Worm (Caenorhabditis elegans) whole organism, L4 larva: ENCODE measurements around the gene dig-1.

Experiments used
- D1046.2 ChIP-seq: fragments of 200-800 bp; sonication (Bioruptor generic); IDR thresholded peaks from 2 replicates; pipeline ENCODE4 v1.3.6; 2022; ENCODE audit warnings: missing genetic modification characterization, missing compliant biosample characterization
- F10B5.3 ChIP-seq: sonication (generic microtip); optimal IDR thresholded peaks from 2 replicates; lab custom pipeline; 2016; ENCODE audit warnings: mild to moderate bottlenecking, missing genetic modification characterization, missing compliant biosample characterization
- aly-2 ChIP-seq: sonication (generic microtip); optimal IDR thresholded peaks from 2 replicates; lab custom pipeline; 2018; ENCODE audit warnings: missing biosample characterization, missing genetic modification characterization
- egl-27 ChIP-seq: sonication (generic microtip); optimal IDR thresholded peaks from 3 replicates; lab custom pipeline; 2017; ENCODE audit warnings: missing biosample characterization, missing genetic modification reagents, missing genetic modification characterization
- lin-39 ChIP-seq: fragments of 150-350 bp; optimal IDR thresholded peaks from 2 replicates; lab custom pipeline; 2014; ENCODE audit warnings: missing biosample characterization, missing genetic modification reagents, missing genetic modification characterization
- mep-1 ChIP-seq: fragments of 150-350 bp; sonication (generic microtip); optimal IDR thresholded peaks from 3 replicates; lab custom pipeline; 2014; ENCODE audit warnings: missing biosample characterization, missing genetic modification characterization
- mxl-3 ChIP-seq: fragments of 200-800 bp; sonication (Bioruptor generic); optimal IDR thresholded peaks from 2 replicates; lab custom pipeline; 2018; ENCODE audit warnings: mild to moderate bottlenecking, missing genetic modification characterization, missing compliant biosample characterization
- nhr-76 ChIP-seq: fragments of 150-350 bp; optimal IDR thresholded peaks from 2 replicates; lab custom pipeline; 2014; ENCODE audit warnings: missing biosample characterization, missing genetic modification characterization
- nhr-77 ChIP-seq: fragments of 150-350 bp; optimal IDR thresholded peaks from 2 replicates; lab custom pipeline; 2014; ENCODE audit warnings: missing biosample characterization, missing genetic modification characterization
- unc-130 ChIP-seq: sonication (generic microtip); optimal IDR thresholded peaks from 2 replicates; lab custom pipeline; 2016; ENCODE audit warnings: missing genetic modification reagents, missing genetic modification characterization, missing compliant biosample characterization
- unc-62 ChIP-seq, 3 experiments: fragments of 150-350 bp in 1 of 3; sonication (generic microtip); optimal IDR thresholded peaks in 2 of 3; peaks in 1 of 3; 1 replicate in 1 of 3; 2 replicates in 2 of 3; lab custom pipeline; 2014 to 2017; ENCODE audit warnings: missing biosample characterization in 3 of 3, missing genetic modification characterization in 3 of 3, missing genetic modification reagents in 3 of 3, missing genotype in 1 of 3

DNA sequence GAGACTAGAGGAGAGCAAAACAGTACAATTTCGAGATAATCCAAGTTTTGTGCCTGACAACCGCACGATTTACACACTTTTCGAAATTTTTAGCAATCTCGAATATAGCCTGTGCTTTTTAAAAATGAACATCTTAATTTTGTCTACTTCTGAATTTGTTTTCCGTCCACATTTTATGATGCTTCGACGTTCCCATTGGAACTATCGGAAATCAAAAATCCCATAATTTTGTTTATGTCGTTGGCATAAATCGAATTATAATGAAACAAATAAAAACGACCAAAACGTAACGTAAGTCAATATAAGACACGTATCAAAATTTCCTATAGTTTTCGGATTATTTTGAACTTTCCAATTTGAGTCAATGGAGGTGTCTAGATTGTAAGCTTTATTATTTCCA is 9.1 kb upstream of the dig-1 start, which contains the start of gene K07E12.2:
- TF ChIP-seq unc-130 (GFP tag; lab: Kevin White, UChicago) (no peak), mxl-3 (GFP tag; lab: Kevin White, UChicago) (no peak), aly-2 (no peak), egl-27 (tag; lab: Kevin White, UChicago) (no peak), F10B5.3 (no peak), nhr-76 (tag; lab: Kevin White, UChicago) (no peak), nhr-77 (tag; lab: Kevin White, UChicago) (no peak), lin-39 (tag; lab: Kevin White, UChicago) (no peak), mep-1 (tag; lab: Kevin White, UChicago) (no peak), D1046.2 (GFP tag; lab: Robert Waterston, UW) (no peak), unc-62 (GFP tag; optimal IDR thresholded peaks at IDR 0.05 in 1 of 2; lab: Kevin White, UChicago) (no peak), unc-62 (tag; optimal IDR thresholded peaks at IDR 0.05; lab: Kevin White, UChicago) (no peak)
